Fruit fly (Drosophila melanogaster) whole organism, embryonic: ENCODE results near the gene Dok.

Experiments used
- Atf3 ChIP-seq: fragments of 200-800 bp; sonication (Bioruptor generic); optimal IDR thresholded peaks from 3 replicates; lab custom pipeline; 2016; ENCODE audit warnings: missing biosample characterization, missing genetic modification characterization
- CG11504 ChIP-seq: fragments of 200-800 bp; sonication (Bioruptor generic); optimal IDR thresholded peaks from 3 replicates; lab custom pipeline; 2019; ENCODE audit warnings: missing biosample characterization, mild to moderate bottlenecking, missing genetic modification characterization, moderate library complexity
- CG12071 ChIP-seq: fragments of 200-800 bp; sonication (Bioruptor generic); optimal IDR thresholded peaks from 3 replicates; lab custom pipeline; 2018; ENCODE audit warnings: missing biosample characterization, mild to moderate bottlenecking, missing genetic modification characterization
- CG12391 ChIP-seq: fragments of 200-800 bp; sonication (Bioruptor generic); optimal IDR thresholded peaks from 3 replicates; lab custom pipeline; 2018; ENCODE audit warnings: missing biosample characterization, mild to moderate bottlenecking, missing genetic modification characterization, moderate library complexity
- CG15514 ChIP-seq: fragments of 200-800 bp; sonication (Bioruptor generic); optimal IDR thresholded peaks from 3 replicates; lab custom pipeline; 2017; ENCODE audit warnings: missing biosample characterization, missing genetic modification characterization, mild to moderate bottlenecking, moderate library complexity, missing genetic modification reagents
- CG17361 ChIP-seq: fragments of 200-800 bp; sonication (Bioruptor generic); IDR thresholded peaks from 3 replicates; pipeline ENCODE4 v1.3.6; 2022; ENCODE audit warnings: missing biosample characterization, missing genetic modification characterization
- CG17385 ChIP-seq: fragments of 200-800 bp; sonication (Bioruptor generic); optimal IDR thresholded peaks from 3 replicates; lab custom pipeline; 2018; ENCODE audit warnings: missing biosample characterization, mild to moderate bottlenecking, missing genetic modification characterization
- CG18619 ChIP-seq: fragments of 200-800 bp; sonication (Bioruptor generic); optimal IDR thresholded peaks from 3 replicates; lab custom pipeline; 2017; ENCODE audit warnings: missing biosample characterization, mild to moderate bottlenecking, missing genetic modification characterization
- CG32767 ChIP-seq: fragments of 200-800 bp; sonication (Bioruptor generic); IDR thresholded peaks from 2 replicates; pipeline ENCODE4 v1.3.6; 2022; ENCODE audit warnings: missing biosample characterization, missing genetic modification characterization
- CG3407 ChIP-seq: fragments of 200-800 bp; sonication (Bioruptor generic); optimal IDR thresholded peaks from 2 replicates; lab custom pipeline; 2018; ENCODE audit warnings: missing biosample characterization, mild to moderate bottlenecking, missing genetic modification characterization
- CG7357 ChIP-seq: fragments of 200-800 bp; sonication (Bioruptor generic); IDR thresholded peaks from 3 replicates; pipeline ENCODE4 v1.3.6; 2022; ENCODE audit warnings: missing biosample characterization, missing genetic modification characterization
- CG8290 ChIP-seq, 3 experiments: fragments of 200-800 bp; sonication (Bioruptor generic); optimal IDR thresholded peaks; 2 replicates each; lab custom pipeline; 2016 to 2019; ENCODE audit warnings: missing biosample characterization in 3 of 3, missing genetic modification characterization in 3 of 3, mild to moderate bottlenecking in 2 of 3, moderate library complexity in 1 of 3
- CG9437 ChIP-seq: fragments of 200-800 bp; sonication (Bioruptor generic); optimal IDR thresholded peaks from 2 replicates; lab custom pipeline; 2018; ENCODE audit warnings: missing biosample characterization, mild to moderate bottlenecking, missing genetic modification characterization
- Ets97D ChIP-seq: fragments of 200-800 bp; sonication (Bioruptor generic); optimal IDR thresholded peaks from 3 replicates; lab custom pipeline; 2016; ENCODE audit warnings: missing biosample characterization, missing genetic modification characterization
- Hand ChIP-seq: fragments of 200-800 bp; sonication (Bioruptor generic); optimal IDR thresholded peaks from 2 replicates; lab custom pipeline; 2017; ENCODE audit warnings: mild to moderate bottlenecking, missing biosample characterization, missing genetic modification reagents, missing genetic modification characterization
- Lpt ChIP-seq: fragments of >200 bp; optimal IDR thresholded peaks from 2 replicates; lab custom pipeline; 2018; ENCODE audit warnings: missing biosample characterization, missing genetic modification characterization
- Med ChIP-seq: fragments of 200-800 bp; sonication (Bioruptor generic); peaks from one replicate; lab custom pipeline; 2016; ENCODE audit warnings: missing biosample characterization, missing genetic modification characterization, mild to moderate bottlenecking, inconsistent platforms, moderate library complexity
- Myb ChIP-seq: fragments of 200-800 bp; sonication (Bioruptor generic); optimal IDR thresholded peaks from 2 replicates; lab custom pipeline; 2016; ENCODE audit warnings: missing biosample characterization, missing genetic modification characterization
- NC2β ChIP-seq: fragments of 200-800 bp; sonication (Bioruptor generic); optimal IDR thresholded peaks from 2 replicates; lab custom pipeline; 2016; ENCODE audit warnings: missing biosample characterization, missing genetic modification characterization
- Opbp ChIP-seq: fragments of 200-800 bp; sonication (Bioruptor generic); IDR thresholded peaks from 3 replicates; pipeline ENCODE4 v1.3.6; 2022; ENCODE audit warnings: missing biosample characterization, missing genetic modification characterization; ENCODE audit not compliant: partially characterized antibody
- PHDP ChIP-seq: fragments of 200-800 bp; sonication (Bioruptor generic); optimal IDR thresholded peaks from 3 replicates; lab custom pipeline; 2018; ENCODE audit warnings: missing biosample characterization, mild to moderate bottlenecking, missing genetic modification characterization, moderate library complexity
- Rfx ChIP-seq: fragments of 200-800 bp; sonication (Bioruptor generic); IDR thresholded peaks from 2 replicates; pipeline ENCODE4 v1.3.6; 2022; ENCODE audit warnings: missing biosample characterization, missing genetic modification characterization
- Taf1 ChIP-seq: fragments of 200-800 bp; sonication (Bioruptor generic); IDR thresholded peaks from 2 replicates; pipeline ENCODE4 v1.3.6; 2022; ENCODE audit warnings: missing biosample characterization, missing genetic modification characterization
- bab2 ChIP-seq: fragments of 200-800 bp; sonication (Bioruptor generic); optimal IDR thresholded peaks from 2 replicates; lab custom pipeline; 2016; ENCODE audit warnings: missing biosample characterization, missing genetic modification characterization
- bsh ChIP-seq, 2 experiments: fragments of 200-800 bp; sonication (Bioruptor generic); optimal IDR thresholded peaks; 2 replicates each; lab custom pipeline; 2017 to 2018; ENCODE audit warnings: mild to moderate bottlenecking in 2 of 2, missing biosample characterization in 2 of 2, missing genetic modification characterization in 2 of 2, moderate library complexity in 1 of 2
- btn ChIP-seq: fragments of 200-800 bp; sonication (Bioruptor generic); optimal IDR thresholded peaks from 2 replicates; lab custom pipeline; 2016; ENCODE audit warnings: missing biosample characterization, missing genetic modification characterization
- chn ChIP-seq: fragments of 200-800 bp; sonication (Bioruptor generic); optimal IDR thresholded peaks from 2 replicates; lab custom pipeline; 2016; ENCODE audit warnings: missing biosample characterization, missing genetic modification characterization
- croc ChIP-seq: fragments of 200-800 bp; sonication (Bioruptor generic); conservative IDR thresholded peaks from 3 replicates; pipeline ENCODE4 v1.3.6; 2022; ENCODE audit warnings: missing biosample characterization, missing genetic modification characterization
- crp ChIP-seq, 2 experiments: fragments of 200-800 bp; sonication (Bioruptor generic); optimal IDR thresholded peaks; 2 replicates in 1 of 2; 3 replicates in 1 of 2; lab custom pipeline; 2017; ENCODE audit warnings: missing biosample characterization in 2 of 2, missing genetic modification characterization in 2 of 2, mild to moderate bottlenecking in 1 of 2, moderate library complexity in 1 of 2
- cwo ChIP-seq: fragments of 200-800 bp; sonication (Bioruptor generic); optimal IDR thresholded peaks from 3 replicates; lab custom pipeline; 2017; ENCODE audit warnings: missing biosample characterization, missing genetic modification characterization, mild to moderate bottlenecking, moderate library complexity, missing genetic modification reagents
- da ChIP-seq: fragments of 200-800 bp; sonication (Bioruptor generic); optimal IDR thresholded peaks from 2 replicates; lab custom pipeline; 2016; ENCODE audit warnings: missing biosample characterization, missing genetic modification characterization
- emc ChIP-seq: fragments of 200-800 bp; sonication (Bioruptor generic); optimal IDR thresholded peaks from 2 replicates; lab custom pipeline; 2016; ENCODE audit warnings: missing biosample characterization, missing genetic modification characterization
- ems ChIP-seq: fragments of 200-800 bp; sonication (Bioruptor generic); optimal IDR thresholded peaks from 3 replicates; lab custom pipeline; 2016; ENCODE audit warnings: missing biosample characterization, missing genetic modification characterization
- fd3F ChIP-seq: fragments of 200-800 bp; sonication (Bioruptor generic); optimal IDR thresholded peaks from 2 replicates; lab custom pipeline; 2018; ENCODE audit warnings: missing biosample characterization, mild to moderate bottlenecking, missing genetic modification characterization, moderate library complexity
- hbn ChIP-seq: fragments of 200-800 bp; sonication (Bioruptor generic); IDR thresholded peaks from 2 replicates; pipeline ENCODE4 v1.3.6; 2022; ENCODE audit warnings: missing biosample characterization, missing genetic modification characterization; ENCODE audit not compliant: partially characterized antibody
- hkb ChIP-seq, 2 experiments: fragments of 200-800 bp in 1 of 2; fragments of >200 bp in 1 of 2; sonication (Bioruptor generic) in 1 of 2; IDR thresholded peaks in 1 of 2; optimal IDR thresholded peaks in 1 of 2; 2 replicates each; pipeline versions ENCODE4 v1.3.6 to Lab custom; 2017 to 2022; ENCODE audit warnings: missing biosample characterization in 1 of 2, missing genetic modification characterization in 1 of 2
- klu ChIP-seq: fragments of 200-800 bp; sonication (Bioruptor generic); IDR thresholded peaks from 2 replicates; pipeline ENCODE4 v1.3.6; 2022; ENCODE audit warnings: missing biosample characterization, missing genetic modification characterization
- nau ChIP-seq: fragments of 200-800 bp; sonication (Bioruptor generic); optimal IDR thresholded peaks from 3 replicates; lab custom pipeline; 2017; ENCODE audit warnings: missing biosample characterization, mild to moderate bottlenecking, missing genetic modification characterization, missing genetic modification reagents
- nerfin-1 ChIP-seq: fragments of 200-800 bp; sonication (Bioruptor generic); optimal IDR thresholded peaks from 3 replicates; lab custom pipeline; 2019; ENCODE audit warnings: missing biosample characterization, mild to moderate bottlenecking, missing genetic modification characterization, moderate library complexity
- pan ChIP-seq, 4 experiments: fragments of >200 bp in 3 of 4; fragments of 200-800 bp in 1 of 4; sonication (Bioruptor generic) in 1 of 4; optimal IDR thresholded peaks in 3 of 4; IDR thresholded peaks in 1 of 4; 2 replicates each; pipeline versions ENCODE4 v1.3.6 to Lab custom; 2017 to 2022; ENCODE audit warnings: missing biosample characterization in 2 of 4, missing genetic modification characterization in 2 of 4, mixed read lengths in 1 of 4
- prd ChIP-seq, 3 experiments: fragments of >200 bp in 2 of 3; fragments of 200-800 bp in 1 of 3; sonication (Bioruptor generic) in 1 of 3; optimal IDR thresholded peaks in 2 of 3; IDR thresholded peaks in 1 of 3; 2 replicates in 2 of 3; 3 replicates in 1 of 3; pipeline versions ENCODE4 v1.3.6 to Lab custom; 2017 to 2022; ENCODE audit warnings: missing biosample characterization in 1 of 3, missing genetic modification characterization in 1 of 3
- sd ChIP-seq: fragments of 200-800 bp; sonication (Bioruptor generic); optimal IDR thresholded peaks from 3 replicates; lab custom pipeline; 2018; ENCODE audit warnings: missing biosample characterization, mild to moderate bottlenecking, missing genetic modification characterization, moderate library complexity
- ssp ChIP-seq: fragments of 200-800 bp; sonication (Bioruptor generic); IDR thresholded peaks from 2 replicates; pipeline ENCODE4 v1.3.6; 2022; ENCODE audit warnings: missing biosample characterization, missing genetic modification characterization
- tna ChIP-seq: fragments of 200-800 bp; sonication (Bioruptor generic); IDR thresholded peaks from 2 replicates; pipeline ENCODE4 v1.3.6; 2022; ENCODE audit warnings: missing biosample characterization, missing genetic modification characterization; ENCODE audit not compliant: partially characterized antibody
- vvl ChIP-seq: fragments of 200-800 bp; sonication (Bioruptor generic); IDR thresholded peaks from 2 replicates; pipeline ENCODE4 v1.3.6; 2022; ENCODE audit warnings: missing biosample characterization, missing genetic modification characterization

The Dok gene

dm6 chrX:7299399-7300355 is 24.3 kb upstream of the Dok start (continued):
- 0 out of 2 replicates have a peak, but pooled peaks have one; percentile 15 for TF ChIP-seq hbn (GFP tag; lab: Robert Waterston, UW)
- no peak for TF ChIP-seq ssp (GFP tag; lab: Robert Waterston, UW)
- TF ChIP-seq croc (GFP tag; lab: Robert Waterston, UW): 0 out of 3 replicates have a peak, but pooled peaks have one; percentile 19
- TF ChIP-seq Lpt (GFP tag; lab: Kevin White, UChicago): no peak
- peak; percentile 26 to 53 for TF ChIP-seq bsh (GFP tag; optimal IDR thresholded peaks at IDR 0.05; lab: Kevin White, UChicago)
- no peak for TF ChIP-seq CG12071 (GFP tag; lab: Kevin White, UChicago)
- TF ChIP-seq nerfin-1 (tag; lab: Kevin White, UChicago): peak; percentile 36
- TF ChIP-seq chn: peak; percentile 24
- no peak for TF ChIP-seq pan (optimal IDR thresholded peaks at IDR 0.05; lab: Kevin White, UChicago)
- TF ChIP-seq pan (GFP tag; optimal IDR thresholded peaks at IDR 0.05 in 1 of 2, IDR thresholded peaks at IDR 0.05 in 1 of 2): peak in 1 of 2 experiments; percentile 52
- TF ChIP-seq sd (tag; lab: Kevin White, UChicago): peak; percentile 83
- TF ChIP-seq Taf1 (GFP tag; lab: Robert Waterston, UW): 0 out of 2 replicates have a peak, but pooled peaks have one; percentile 6
- TF ChIP-seq CG12391 (tag; lab: Kevin White, UChicago): peak; percentile 43
- TF ChIP-seq NC2β (GFP tag; lab: Kevin White, UChicago): no peak
- no peak for TF ChIP-seq Hand (GFP tag; lab: Kevin White, UChicago)
- TF ChIP-seq CG11504 (tag; lab: Kevin White, UChicago): peak; percentile 66
- TF ChIP-seq Ets97D (GFP tag; lab: Kevin White, UChicago): no peak
- TF ChIP-seq prd (optimal IDR thresholded peaks at IDR 0.05; lab: Kevin White, UChicago): no peak
- peak; percentile 52; the same call in 2 of the 3 replicates for TF ChIP-seq prd (GFP tag; IDR thresholded peaks at IDR 0.05; lab: Robert Waterston, UW)
- TF ChIP-seq emc: no peak
- TF ChIP-seq nau (GFP tag; lab: Kevin White, UChicago): no peak
- peak; percentile 1 for TF ChIP-seq fd3F (GFP tag; lab: Kevin White, UChicago)
- TF ChIP-seq cwo (GFP tag; lab: Kevin White, UChicago): peak; percentile 18
- no peak for TF ChIP-seq Atf3 (GFP tag; lab: Kevin White, UChicago)
- no peak for TF ChIP-seq tna
- peak; percentile 50; the same call in 2 of the 3 replicates for TF ChIP-seq CG7357 (GFP tag; lab: Robert Waterston, UW)
- TF ChIP-seq klu (GFP tag; lab: Robert Waterston, UW): peak; percentile 32; the same call in 1 of the 2 replicates
- peak; percentile 100 for TF ChIP-seq CG3407 (GFP tag; lab: Kevin White, UChicago)
- peak; percentile 2 for TF ChIP-seq CG15514 (GFP tag; lab: Kevin White, UChicago)
- peak; percentile 31 for TF ChIP-seq vvl (GFP tag; lab: Robert Waterston, UW)
- peak; percentile 47; the same call in 2 of the 3 replicates for TF ChIP-seq CG17361 (GFP tag; lab: Robert Waterston, UW)
- TF ChIP-seq btn (GFP tag; lab: Kevin White, UChicago): no peak
- TF ChIP-seq CG8290 (GFP tag; optimal IDR thresholded peaks at IDR 0.05; lab: Kevin White, UChicago): no peak
- TF ChIP-seq CG8290 (tag; optimal IDR thresholded peaks at IDR 0.05; lab: Kevin White, UChicago): no peak
- TF ChIP-seq Med (GFP tag; lab: Kevin White, UChicago): peak; percentile 97
- no peak for TF ChIP-seq hkb (optimal IDR thresholded peaks at IDR 0.05; lab: Kevin White, UChicago)
- no peak; the same call in 1 of the 2 replicates for TF ChIP-seq hkb (GFP tag; IDR thresholded peaks at IDR 0.05; lab: Robert Waterston, UW)
- TF ChIP-seq CG17385 (GFP tag; lab: Kevin White, UChicago): no peak
- TF ChIP-seq Rfx (GFP tag; lab: Robert Waterston, UW): peak; percentile 52
- TF ChIP-seq CG32767 (GFP tag; lab: Robert Waterston, UW): no peak
- TF ChIP-seq CG18619 (GFP tag; lab: Kevin White, UChicago): peak; percentile 42
- peak; percentile 61 for TF ChIP-seq PHDP
- no peak for TF ChIP-seq Opbp (GFP tag; lab: Robert Waterston, UW)
- TF ChIP-seq CG9437 (GFP tag; lab: Kevin White, UChicago): peak; percentile 22
- peak; percentile 38 for TF ChIP-seq ems (GFP tag; lab: Kevin White, UChicago)
- TF ChIP-seq bab2 (GFP tag; lab: Kevin White, UChicago): peak; percentile 13
- no peak for TF ChIP-seq da (GFP tag; lab: Kevin White, UChicago)
- TF ChIP-seq crp (GFP tag; optimal IDR thresholded peaks at IDR 0.05; lab: Kevin White, UChicago): no peak
- peak; percentile 2 for TF ChIP-seq Myb (GFP tag; lab: Kevin White, UChicago)
